Worm (Caenorhabditis elegans) whole organism, L4 larva: ENCODE measurements around the gene vab-23.

ENCODE experiments used
- F49E8.2 ChIP-seq: sonication (generic microtip); optimal IDR thresholded peaks from 2 replicates; lab custom pipeline; 2016; ENCODE audit warnings: missing compliant biosample characterization, mild to moderate bottlenecking, missing genetic modification characterization, borderline replicate concordance
- aha-1 ChIP-seq: fragments of 150-350 bp; peaks from one replicate; lab custom pipeline; 2014; ENCODE audit warnings: missing biosample characterization, missing genetic modification characterization
- aly-2 ChIP-seq: sonication (generic microtip); optimal IDR thresholded peaks from 2 replicates; lab custom pipeline; 2018; ENCODE audit warnings: missing biosample characterization, missing genetic modification characterization
- arid-1 ChIP-seq: fragments of 200-800 bp; sonication (Bioruptor generic); conservative IDR thresholded peaks from 2 replicates; pipeline ENCODE4 v1.3.6; 2022; ENCODE audit warnings: missing genetic modification reagents, missing genetic modification characterization, missing compliant biosample characterization
- ceh-20 ChIP-seq: fragments of 200-800 bp; sonication (Bioruptor generic); IDR thresholded peaks from 2 replicates; pipeline ENCODE4 v1.3.6; 2022; ENCODE audit warnings: missing genetic modification reagents, missing genetic modification characterization, missing compliant biosample characterization
- ceh-28 ChIP-seq: fragments of 150-350 bp; optimal IDR thresholded peaks from 2 replicates; lab custom pipeline; 2014; ENCODE audit warnings: missing biosample characterization, missing genetic modification reagents, missing genetic modification characterization
- ctbp-1 ChIP-seq: fragments of 200-800 bp; sonication (Bioruptor generic); IDR thresholded peaks from 2 replicates; pipeline ENCODE4 v1.3.6; 2022; ENCODE audit warnings: missing genetic modification reagents, missing genetic modification characterization, missing compliant biosample characterization
- daf-16 ChIP-seq, 3 experiments: sonication (generic microtip); optimal IDR thresholded peaks; 2 replicates each; lab custom pipeline; 2016 to 2017; ENCODE audit warnings: missing genetic modification characterization in 3 of 3, missing genetic modification reagents in 3 of 3, mild to moderate bottlenecking in 2 of 3, missing compliant biosample characterization in 2 of 3, missing biosample characterization in 1 of 3, moderate library complexity in 1 of 3
- daf-19 ChIP-seq: fragments of 200-800 bp; sonication (Bioruptor generic); conservative IDR thresholded peaks from 2 replicates; pipeline ENCODE4 v1.3.6; 2022; ENCODE audit warnings: missing genetic modification characterization, missing compliant biosample characterization
- daf-8 ChIP-seq: fragments of 200-800 bp; sonication (Bioruptor generic); IDR thresholded peaks from 2 replicates; pipeline ENCODE4 v1.3.6; 2022; ENCODE audit warnings: missing genetic modification characterization, missing compliant biosample characterization
- duxl-1 ChIP-seq: sonication (generic microtip); optimal IDR thresholded peaks from 2 replicates; lab custom pipeline; 2016; ENCODE audit warnings: mild to moderate bottlenecking, missing genetic modification characterization, moderate library complexity, missing compliant biosample characterization; ENCODE audit not compliant: poor library complexity
- egl-43 ChIP-seq: fragments of 200-800 bp; sonication (Bioruptor generic); IDR thresholded peaks from 2 replicates; pipeline ENCODE4 v1.3.6; 2022; ENCODE audit warnings: missing genetic modification reagents, missing genetic modification characterization, missing compliant biosample characterization
- hif-1 ChIP-seq, 2 experiments: sonication (generic microtip); optimal IDR thresholded peaks; 2 replicates each; lab custom pipeline; 2016 to 2017; ENCODE audit warnings: missing compliant biosample characterization in 2 of 2, missing genetic modification characterization in 2 of 2, missing genetic modification reagents in 2 of 2, missing genotype in 2 of 2, mild to moderate bottlenecking in 1 of 2
- hlh-11 ChIP-seq: fragments of 200-800 bp; sonication (Bioruptor generic); optimal IDR thresholded peaks from 2 replicates; lab custom pipeline; 2018; ENCODE audit warnings: mild to moderate bottlenecking, missing genetic modification characterization, missing compliant biosample characterization
- hmg-1.1 ChIP-seq: fragments of 200-800 bp; sonication (Bioruptor generic); IDR thresholded peaks from 2 replicates; pipeline ENCODE4 v1.3.6; 2022; ENCODE audit warnings: missing genetic modification reagents, missing genetic modification characterization, missing compliant biosample characterization
- lim-7 ChIP-seq: fragments of 200-800 bp; sonication (Bioruptor generic); IDR thresholded peaks from 2 replicates; pipeline ENCODE4 v1.3.6; 2022; ENCODE audit warnings: missing genetic modification characterization, missing compliant biosample characterization
- lin-15B ChIP-seq: fragments of 150-350 bp; sonication (generic microtip); optimal IDR thresholded peaks from 3 replicates; lab custom pipeline; 2014; ENCODE audit warnings: missing biosample characterization, missing genetic modification characterization
- lin-29 ChIP-seq: fragments of 200-800 bp; sonication (Bioruptor generic); IDR thresholded peaks from 2 replicates; pipeline ENCODE4 v1.3.6; 2022; ENCODE audit warnings: missing genetic modification reagents, missing genetic modification characterization, missing compliant biosample characterization
- lir-3 ChIP-seq: sonication (generic microtip); optimal IDR thresholded peaks from 2 replicates; lab custom pipeline; 2016; ENCODE audit warnings: mild to moderate bottlenecking, missing genetic modification characterization, missing compliant biosample characterization
- madf-9 ChIP-seq: fragments of 200-800 bp; sonication (Bioruptor generic); conservative IDR thresholded peaks from 2 replicates; pipeline ENCODE4 v1.3.6; 2022; ENCODE audit warnings: missing genetic modification reagents, missing genetic modification characterization, missing compliant biosample characterization
- mep-1 ChIP-seq: fragments of 150-350 bp; sonication (generic microtip); optimal IDR thresholded peaks from 3 replicates; lab custom pipeline; 2014; ENCODE audit warnings: missing biosample characterization, missing genetic modification characterization
- mxl-3 ChIP-seq: fragments of 200-800 bp; sonication (Bioruptor generic); optimal IDR thresholded peaks from 2 replicates; lab custom pipeline; 2018; ENCODE audit warnings: mild to moderate bottlenecking, missing genetic modification characterization, missing compliant biosample characterization
- nhr-10 ChIP-seq: fragments of 150-350 bp; optimal IDR thresholded peaks from 2 replicates; lab custom pipeline; 2014; ENCODE audit warnings: missing biosample characterization, missing genetic modification characterization
- nhr-42 ChIP-seq: fragments of 200-800 bp; sonication (Bioruptor generic); IDR thresholded peaks from 2 replicates; pipeline ENCODE4 v1.3.6; 2022; ENCODE audit warnings: missing genetic modification characterization, missing compliant biosample characterization
- pha-4 ChIP-seq, 2 experiments: fragments of 150-350 bp in 1 of 2; fragments of 200-800 bp in 1 of 2; sonication (Bioruptor generic) in 1 of 2; IDR thresholded peaks in 1 of 2; optimal IDR thresholded peaks in 1 of 2; 2 replicates each; pipeline versions ENCODE4 v1.3.6 to Lab custom; 2014 to 2022; ENCODE audit warnings: missing genetic modification characterization in 2 of 2, missing genetic modification reagents in 2 of 2, missing biosample characterization in 1 of 2, missing compliant biosample characterization in 1 of 2
- rbr-2 ChIP-seq: sonication (generic microtip); optimal IDR thresholded peaks from 2 replicates; lab custom pipeline; 2016; ENCODE audit warnings: missing genotype, missing genetic modification characterization, missing compliant biosample characterization
- set-16 ChIP-seq: fragments of 200-800 bp; sonication (Bioruptor generic); IDR thresholded peaks from 2 replicates; pipeline ENCODE4 v1.3.6; 2022; ENCODE audit warnings: missing genetic modification reagents, missing genetic modification characterization, missing compliant biosample characterization
- skn-1 ChIP-seq: fragments of 150-350 bp; optimal IDR thresholded peaks from 2 replicates; lab custom pipeline; 2014; ENCODE audit warnings: missing biosample characterization, missing genetic modification characterization
- snpc-4 ChIP-seq: fragments of 150-350 bp; optimal IDR thresholded peaks from 2 replicates; lab custom pipeline; 2014; ENCODE audit warnings: missing biosample characterization, missing genetic modification characterization
- spr-1 ChIP-seq: sonication (generic microtip); optimal IDR thresholded peaks from 2 replicates; lab custom pipeline; 2016; ENCODE audit warnings: mild to moderate bottlenecking, missing genetic modification characterization, missing compliant biosample characterization
- spr-3 ChIP-seq: fragments of 200-800 bp; sonication (Bioruptor generic); optimal IDR thresholded peaks from 2 replicates; lab custom pipeline; 2018; ENCODE audit warnings: mild to moderate bottlenecking, missing genetic modification characterization, missing compliant biosample characterization
- tag-97 ChIP-seq: fragments of 200-800 bp; sonication (Bioruptor generic); IDR thresholded peaks from 2 replicates; pipeline ENCODE4 v1.3.6; 2022; ENCODE audit warnings: missing genetic modification characterization, missing compliant biosample characterization
- tra-1 ChIP-seq: fragments of 200-800 bp; sonication (Bioruptor generic); IDR thresholded peaks from 2 replicates; pipeline ENCODE4 v1.3.6; 2022; ENCODE audit warnings: missing genetic modification reagents, missing genetic modification characterization, missing compliant biosample characterization
- unc-130 ChIP-seq: sonication (generic microtip); optimal IDR thresholded peaks from 2 replicates; lab custom pipeline; 2016; ENCODE audit warnings: missing genetic modification reagents, missing genetic modification characterization, missing compliant biosample characterization
- unc-62 ChIP-seq, 3 experiments: fragments of 150-350 bp in 1 of 3; sonication (generic microtip); optimal IDR thresholded peaks in 2 of 3; peaks in 1 of 3; 1 replicate in 1 of 3; 2 replicates in 2 of 3; lab custom pipeline; 2014 to 2017; ENCODE audit warnings: missing biosample characterization in 3 of 3, missing genetic modification characterization in 3 of 3, missing genetic modification reagents in 3 of 3, missing genotype in 1 of 3
- zag-1 ChIP-seq: fragments of 150-350 bp; optimal IDR thresholded peaks from 2 replicates; lab custom pipeline; 2014; ENCODE audit warnings: missing biosample characterization, missing genetic modification characterization
- zfp-2 ChIP-seq: sonication (generic microtip); optimal IDR thresholded peaks from 2 replicates; lab custom pipeline; 2016; ENCODE audit warnings: mild to moderate bottlenecking, missing genetic modification characterization, missing compliant biosample characterization
- zip-11 ChIP-seq: fragments of 200-800 bp; sonication (Bioruptor generic); IDR thresholded peaks from 2 replicates; pipeline ENCODE4 v1.3.6; 2022; ENCODE audit warnings: missing genetic modification characterization, missing compliant biosample characterization
- ztf-11 ChIP-seq: fragments of 150-350 bp; optimal IDR thresholded peaks from 2 replicates; lab custom pipeline; 2014; ENCODE audit warnings: missing biosample characterization, missing genetic modification characterization
- ztf-7 ChIP-seq: fragments of 150-350 bp; optimal IDR thresholded peaks from 2 replicates; lab custom pipeline; 2014; ENCODE audit warnings: missing biosample characterization, missing genetic modification characterization

Gene vab-23

ce11 chrII:11880456-11881353 is 20.3 kb downstream of the vab-23 start (continued):
- TF ChIP-seq ceh-20 (GFP tag; lab: Robert Waterston, UW) (no peak), zip-11 (GFP tag; lab: Robert Waterston, UW) (0 out of 2 replicates have a peak, but pooled peaks have one; percentile 26), nhr-10 (tag; lab: Kevin White, UChicago) (no peak), hmg-1.1 (GFP tag; lab: Robert Waterston, UW) (no peak), zfp-2 (tag; lab: Kevin White, UChicago) (no peak), skn-1 (tag; lab: Kevin White, UChicago) (no peak), egl-43 (GFP tag; lab: Robert Waterston, UW) (no peak), F49E8.2 (tag; lab: Kevin White, UChicago) (peak; percentile 83), daf-19 (GFP tag; lab: Robert Waterston, UW) (no peak), mxl-3 (no peak), lin-15B (tag; lab: Kevin White, UChicago) (no peak), rbr-2 (tag; lab: Kevin White, UChicago) (no peak), ztf-11 (tag; lab: Kevin White, UChicago) (no peak), spr-1 (tag; lab: Kevin White, UChicago) (peak; percentile 35), ceh-28 (tag; lab: Kevin White, UChicago) (no peak), aha-1 (tag; lab: Kevin White, UChicago) (peak; percentile 7), zag-1 (no peak), snpc-4 (tag; lab: Kevin White, UChicago) (no peak), madf-9 (GFP tag; lab: Robert Waterston, UW) (no peak), ctbp-1 (GFP tag; lab: Robert Waterston, UW) (no peak), tag-97 (GFP tag; lab: Robert Waterston, UW) (no peak), hif-1 (tag; optimal IDR thresholded peaks at IDR 0.05; lab: Kevin White, UChicago) (no peak), duxl-1 (tag; lab: Kevin White, UChicago) (no peak), unc-130 (peak; percentile 34), pha-4 (GFP tag; IDR thresholded peaks at IDR 0.05; lab: Robert Waterston, UW) (peak; percentile 63; the same call in 1 of the 2 replicates), pha-4 (tag; optimal IDR thresholded peaks at IDR 0.05; lab: Kevin White, UChicago) (no peak), daf-8 (GFP tag; lab: Robert Waterston, UW) (no peak), ztf-7 (tag; lab: Kevin White, UChicago) (no peak), spr-3 (GFP tag; lab: Kevin White, UChicago) (no peak), arid-1 (GFP tag; lab: Robert Waterston, UW) (peak; percentile 52; the same call in 1 of the 2 replicates), nhr-42 (no peak), daf-16 (GFP tag; optimal IDR thresholded peaks at IDR 0.05; lab: Kevin White, UChicago) (peak in 1 of 2 experiments; percentile 19), daf-16 (tag; optimal IDR thresholded peaks at IDR 0.05; lab: Kevin White, UChicago) (no peak), hlh-11 (no peak), lim-7 (0 out of 2 replicates have a peak, but pooled peaks have one; percentile 68), lin-29 (GFP tag; lab: Robert Waterston, UW) (no peak), lir-3 (no peak)

- TF ChIP-seq zag-1 = no peak
- no peak for TF ChIP-seq mep-1
- TF ChIP-seq aly-2 = peak; percentile 88
- 0 out of 2 replicates have a peak, but pooled peaks have one; percentile 8 for TF ChIP-seq tra-1 (GFP tag; lab: Robert Waterston, UW)
- peak in 1 of 2 experiments; percentile 22 for TF ChIP-seq unc-62 (GFP tag; optimal IDR thresholded peaks at IDR 0.05 in 1 of 2; lab: Kevin White, UChicago)
- no peak for TF ChIP-seq unc-62 (tag; optimal IDR thresholded peaks at IDR 0.05; lab: Kevin White, UChicago)
- TF ChIP-seq set-16 (GFP tag; lab: Robert Waterston, UW) = peak; percentile 80
- TF ChIP-seq spr-1 (tag; lab: Kevin White, UChicago) = no peak
- TF ChIP-seq, all 104 proteins: peak for 4
Observed at ce11 chrII:11879784-11880183, 21.2 kb downstream of the vab-23 start.
